Fruit fly (Drosophila melanogaster) whole organism, pupa: ENCODE measurements around the gene dcma.

Experiments used
- CG10348 ChIP-seq: fragments of 200-800 bp; sonication (Bioruptor generic); IDR thresholded peaks from 2 replicates; pipeline ENCODE4 v1.3.6; 2022; ENCODE audit warnings: missing biosample characterization, missing genetic modification characterization
- CG12605 ChIP-seq: fragments of 200-800 bp; sonication (Bioruptor generic); IDR thresholded peaks from 2 replicates; pipeline ENCODE4 v1.3.6; 2022; ENCODE audit warnings: missing biosample characterization, missing genetic modification characterization
- CG13204 ChIP-seq: fragments of 200-800 bp; sonication (Bioruptor generic); optimal IDR thresholded peaks from 2 replicates; lab custom pipeline; 2018; ENCODE audit warnings: missing biosample characterization, mild to moderate bottlenecking, missing genetic modification characterization, moderate library complexity
- CG14655 ChIP-seq: fragments of 200-800 bp; sonication (Bioruptor generic); optimal IDR thresholded peaks from 3 replicates; lab custom pipeline; 2017; ENCODE audit warnings: mild to moderate bottlenecking, missing biosample characterization, missing genetic modification reagents, missing genetic modification characterization
- CG15710 ChIP-seq: fragments of 200-800 bp; sonication (Bioruptor generic); optimal IDR thresholded peaks from 2 replicates; lab custom pipeline; 2018; ENCODE audit warnings: missing biosample characterization, mild to moderate bottlenecking, missing genetic modification characterization, moderate library complexity
- CG17806 ChIP-seq: fragments of 200-800 bp; sonication (Bioruptor generic); optimal IDR thresholded peaks from 2 replicates; lab custom pipeline; 2018; ENCODE audit warnings: missing biosample characterization, mild to moderate bottlenecking, missing genetic modification characterization, moderate library complexity
- CG32121 ChIP-seq: fragments of 200-800 bp; sonication (Bioruptor generic); IDR thresholded peaks from 2 replicates; pipeline ENCODE4 v1.3.6; 2022; ENCODE audit warnings: missing biosample characterization, missing genetic modification characterization
- CG34367 ChIP-seq: fragments of 200-800 bp; sonication (Bioruptor generic); optimal IDR thresholded peaks from 2 replicates; lab custom pipeline; 2018; ENCODE audit warnings: missing biosample characterization, mild to moderate bottlenecking, missing genetic modification characterization
- CG4496 ChIP-seq: fragments of 200-800 bp; sonication (Bioruptor generic); IDR thresholded peaks from 3 replicates; pipeline ENCODE4 v1.3.6; 2022; ENCODE audit warnings: missing biosample characterization, missing genetic modification characterization
- CG8159 ChIP-seq: fragments of 200-800 bp; sonication (Bioruptor generic); optimal IDR thresholded peaks from 3 replicates; lab custom pipeline; 2018; ENCODE audit warnings: missing biosample characterization, mild to moderate bottlenecking, missing genetic modification characterization, moderate library complexity
- CG8301 ChIP-seq: fragments of 200-800 bp; sonication (Bioruptor generic); optimal IDR thresholded peaks from 2 replicates; lab custom pipeline; 2018; ENCODE audit warnings: missing biosample characterization, mild to moderate bottlenecking, missing genetic modification characterization
- CG9948 ChIP-seq: fragments of 200-800 bp; sonication (Bioruptor generic); optimal IDR thresholded peaks from 2 replicates; lab custom pipeline; 2018; ENCODE audit warnings: missing biosample characterization, mild to moderate bottlenecking, missing genetic modification characterization, moderate library complexity
- D1 ChIP-seq: fragments of 200-800 bp; sonication (Bioruptor generic); optimal IDR thresholded peaks from 2 replicates; lab custom pipeline; 2018; ENCODE audit warnings: missing biosample characterization, mild to moderate bottlenecking, missing genetic modification characterization, moderate library complexity
- EcR ChIP-seq: fragments of 200-800 bp; sonication (Bioruptor generic); optimal IDR thresholded peaks from 3 replicates; lab custom pipeline; 2019; ENCODE audit warnings: missing biosample characterization, missing genetic modification characterization, mild to moderate bottlenecking, moderate library complexity, missing genetic modification reagents
- Ets98B ChIP-seq: fragments of 200-800 bp; sonication (Bioruptor generic); IDR thresholded peaks from 2 replicates; pipeline ENCODE4 v1.3.6; 2022; ENCODE audit warnings: missing biosample characterization, missing genetic modification characterization
- Pif1A ChIP-seq: fragments of 200-800 bp; sonication (Bioruptor generic); optimal IDR thresholded peaks from 3 replicates; lab custom pipeline; 2016; ENCODE audit warnings: missing biosample characterization, missing genetic modification characterization
- Pif1B ChIP-seq: fragments of 200-800 bp; sonication (Bioruptor generic); optimal IDR thresholded peaks from 3 replicates; lab custom pipeline; 2016; ENCODE audit warnings: missing biosample characterization, missing genetic modification characterization
- Snoo ChIP-seq: fragments of 200-800 bp; sonication (Bioruptor generic); optimal IDR thresholded peaks from 3 replicates; lab custom pipeline; 2017; ENCODE audit warnings: missing biosample characterization, mild to moderate bottlenecking, missing genetic modification characterization, inconsistent platforms
- fd96Ca ChIP-seq: fragments of 200-800 bp; sonication (Bioruptor generic); IDR thresholded peaks from 3 replicates; pipeline ENCODE4 v1.3.6; 2022; ENCODE audit warnings: missing biosample characterization, missing genetic modification characterization
- gl ChIP-seq: fragments of 200-800 bp; sonication (Bioruptor generic); optimal IDR thresholded peaks from 2 replicates; lab custom pipeline; 2018; ENCODE audit warnings: missing biosample characterization, mild to moderate bottlenecking, missing genetic modification characterization
- rn ChIP-seq: fragments of 200-800 bp; sonication (Bioruptor generic); IDR thresholded peaks from 2 replicates; pipeline ENCODE4 v1.3.6; 2022; ENCODE audit warnings: missing biosample characterization, missing genetic modification characterization

Gene dcma

dm6 chr2L:4687211-4687610 lies 7.3 kb upstream of the dcma start, which contains the start of gene Elba3:
Gene Elba3, plus strand, starts transcription at chr2L:4687511.
- no peak for TF ChIP-seq CG15710 (tag; lab: Kevin White, UChicago)
- TF ChIP-seq CG9948, result no peak
- no peak for TF ChIP-seq CG10348 (GFP tag; lab: Robert Waterston, UW)
- no peak for TF ChIP-seq CG13204 (GFP tag; lab: Kevin White, UChicago)
- no peak for TF ChIP-seq CG32121

dm6 chr2L:4690602-4691001 lies 3.9 kb upstream of the dcma start, which contains the start of gene CG3251:
Gene CG3251, minus strand, starts transcription at chr2L:4690702.
- TF ChIP-seq CG14655 (GFP tag; lab: Kevin White, UChicago), result no peak
- no peak for TF ChIP-seq CG34367 (tag; lab: Kevin White, UChicago)
- no peak for TF ChIP-seq CG12605
- TF ChIP-seq Snoo, result no peak
- no peak for TF ChIP-seq CG32121
- TF ChIP-seq CG15710 (tag; lab: Kevin White, UChicago), result no peak
- no peak for TF ChIP-seq EcR (GFP tag; lab: Kevin White, UChicago)
- TF ChIP-seq D1 (tag; lab: Kevin White, UChicago), result no peak
- TF ChIP-seq CG17806 (tag; lab: Kevin White, UChicago), result no peak
- TF ChIP-seq rn (GFP tag; lab: Robert Waterston, UW), result no peak
- no peak for TF ChIP-seq CG13204 (GFP tag; lab: Kevin White, UChicago)
- TF ChIP-seq gl (tag; lab: Kevin White, UChicago), result no peak
- TF ChIP-seq Pif1A (GFP tag; lab: Kevin White, UChicago), result no peak

DNA sequence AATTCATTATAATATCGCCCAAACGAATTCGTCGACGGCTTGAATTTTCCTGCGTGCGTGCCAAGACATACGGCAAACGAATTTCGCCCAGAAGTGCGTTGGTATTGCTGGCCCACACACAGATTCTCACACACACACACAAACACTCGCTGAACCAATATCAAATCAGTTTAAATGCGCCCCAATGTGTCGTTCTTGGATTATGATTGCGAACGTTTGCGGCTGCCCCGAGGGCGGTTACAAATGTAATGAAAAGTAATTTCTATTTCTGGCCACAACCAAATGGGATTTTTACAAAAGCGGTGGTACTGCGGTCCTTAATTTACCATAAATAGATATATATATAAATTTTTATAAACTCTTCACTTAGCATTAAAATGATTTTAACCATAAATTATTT lies 4.3 kb downstream of the dcma start:
- TF ChIP-seq rn (GFP tag; lab: Robert Waterston, UW), result no peak
- TF ChIP-seq CG14655 (GFP tag; lab: Kevin White, UChicago), result no peak
- TF ChIP-seq Pif1B (GFP tag; lab: Kevin White, UChicago), result no peak
- no peak for TF ChIP-seq D1 (tag; lab: Kevin White, UChicago)
- TF ChIP-seq CG8301 (tag; lab: Kevin White, UChicago), result no peak
- TF ChIP-seq, all 21 proteins: peak for 0

- no peak for TF ChIP-seq CG4496 (GFP tag; lab: Robert Waterston, UW)
- no peak for TF ChIP-seq CG8159 (tag; lab: Kevin White, UChicago)
- no peak for TF ChIP-seq Ets98B (GFP tag; lab: Robert Waterston, UW)
- no peak for TF ChIP-seq CG34367 (tag; lab: Kevin White, UChicago)
- no peak for TF ChIP-seq fd96Ca (GFP tag; lab: Robert Waterston, UW)
- TF ChIP-seq gl (tag; lab: Kevin White, UChicago), result no peak
- TF ChIP-seq CG32121, result no peak
- no peak for TF ChIP-seq CG8301 (tag; lab: Kevin White, UChicago)
- TF ChIP-seq CG15710 (tag; lab: Kevin White, UChicago), result no peak
- TF ChIP-seq CG13204 (GFP tag; lab: Kevin White, UChicago), result no peak
- TF ChIP-seq CG9948, result no peak
- TF ChIP-seq Pif1B (GFP tag; lab: Kevin White, UChicago), result no peak
- no peak for TF ChIP-seq Pif1A (GFP tag; lab: Kevin White, UChicago)
- no peak for TF ChIP-seq CG17806 (tag; lab: Kevin White, UChicago)
- no peak for TF ChIP-seq D1 (tag; lab: Kevin White, UChicago)
- no peak for TF ChIP-seq CG10348 (GFP tag; lab: Robert Waterston, UW)
- no peak for TF ChIP-seq CG12605
- no peak for TF ChIP-seq rn (GFP tag; lab: Robert Waterston, UW)
- no peak for TF ChIP-seq Snoo
- no peak for TF ChIP-seq EcR (GFP tag; lab: Kevin White, UChicago)
Observed at dm6 chr2L:4701385-4701784, 6.9 kb downstream of the dcma start, which contains the start of gene Taf12L. Gene Taf12L, minus strand, starts transcription at chr2L:4701485.

DNA sequence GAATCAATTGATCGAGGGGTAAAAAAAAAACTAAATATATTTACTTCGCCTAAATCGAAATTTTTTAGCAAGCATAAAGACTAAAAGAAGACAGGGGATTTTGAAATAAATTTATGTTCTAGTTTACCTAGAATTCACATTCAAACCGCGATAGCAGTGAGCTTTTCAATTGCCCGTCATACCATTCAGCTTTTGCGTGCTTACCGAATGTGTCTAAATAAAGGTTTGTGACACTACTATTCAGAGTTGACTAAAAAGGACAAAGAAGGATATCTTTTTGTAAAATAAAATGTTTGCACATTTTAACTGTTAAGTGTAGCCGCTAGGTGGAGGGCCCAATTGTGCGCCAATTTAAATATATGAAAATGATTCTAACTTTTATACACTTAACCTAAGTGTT lies 31.5 kb downstream of the dcma start:
- TF ChIP-seq CG8301 (tag; lab: Kevin White, UChicago) (no peak), Pif1A (GFP tag; lab: Kevin White, UChicago) (no peak), D1 (tag; lab: Kevin White, UChicago) (no peak), gl (tag; lab: Kevin White, UChicago) (no peak), CG32121 (no peak), CG4496 (GFP tag; lab: Robert Waterston, UW) (no peak), EcR (GFP tag; lab: Kevin White, UChicago) (no peak), CG17806 (tag; lab: Kevin White, UChicago) (no peak)

dm6 chr2L:4734358-4734757 lies 39.8 kb downstream of the dcma start, which contains the start of gene CG15631:
Gene CG15631, minus strand, starts transcription at chr2L:4734458.
- no peak for TF ChIP-seq CG14655 (GFP tag; lab: Kevin White, UChicago)
- TF ChIP-seq Pif1A (GFP tag; lab: Kevin White, UChicago), result no peak
- TF ChIP-seq CG17806 (tag; lab: Kevin White, UChicago), result no peak
- no peak for TF ChIP-seq D1 (tag; lab: Kevin White, UChicago)
- TF ChIP-seq CG13204 (GFP tag; lab: Kevin White, UChicago), result no peak
- TF ChIP-seq fd96Ca (GFP tag; lab: Robert Waterston, UW), result no peak
- TF ChIP-seq CG8159 (tag; lab: Kevin White, UChicago), result no peak
- no peak for TF ChIP-seq CG34367 (tag; lab: Kevin White, UChicago)
- TF ChIP-seq CG15710 (tag; lab: Kevin White, UChicago), result no peak
- no peak for TF ChIP-seq CG32121
